Fruit fly (Drosophila melanogaster) whole organism, embryonic: ENCODE results near the gene CG13670.
A peak's percentile ranks its signal among the peaks of the same experiment; 100 is the strongest.

Experiments
- CG10267 ChIP-seq: fragments of 200-800 bp; sonication (Bioruptor generic); optimal IDR thresholded peaks from 2 replicates; lab custom pipeline; 2018; ENCODE audit warnings: missing biosample characterization, mild to moderate bottlenecking, missing genetic modification characterization, moderate library complexity
- CG11093 ChIP-seq: fragments of 200-800 bp; sonication (Bioruptor generic); IDR thresholded peaks from 3 replicates; pipeline ENCODE4 v1.3.6; 2022; ENCODE audit warnings: missing biosample characterization, missing genetic modification characterization
- CG11504 ChIP-seq: fragments of 200-800 bp; sonication (Bioruptor generic); optimal IDR thresholded peaks from 3 replicates; lab custom pipeline; 2019; ENCODE audit warnings: missing biosample characterization, mild to moderate bottlenecking, missing genetic modification characterization, moderate library complexity
- CG14014 ChIP-seq: fragments of 200-800 bp; sonication (Bioruptor generic); IDR thresholded peaks from 2 replicates; pipeline ENCODE4 v1.3.6; 2022; ENCODE audit warnings: missing biosample characterization, missing genetic modification characterization
- CG15011 ChIP-seq: fragments of 200-800 bp; sonication (Bioruptor generic); optimal IDR thresholded peaks from 3 replicates; lab custom pipeline; 2018; ENCODE audit warnings: missing biosample characterization, mild to moderate bottlenecking, missing genetic modification characterization
- CG17829 ChIP-seq: fragments of 200-800 bp; optimal IDR thresholded peaks from 2 replicates; lab custom pipeline; 2019; ENCODE audit warnings: missing biosample characterization, mild to moderate bottlenecking, missing genetic modification characterization, moderate library complexity
- CG30020 ChIP-seq: fragments of 200-800 bp; optimal IDR thresholded peaks from 2 replicates; lab custom pipeline; 2019; ENCODE audit warnings: missing biosample characterization, mild to moderate bottlenecking, missing genetic modification characterization, moderate library complexity
- CG33557 ChIP-seq: fragments of 200-800 bp; sonication (Bioruptor generic); optimal IDR thresholded peaks from 2 replicates; lab custom pipeline; 2019; ENCODE audit warnings: missing biosample characterization, mild to moderate bottlenecking, missing genetic modification characterization, moderate library complexity
- CG4424 ChIP-seq: fragments of 200-800 bp; sonication (Bioruptor generic); optimal IDR thresholded peaks from 3 replicates; lab custom pipeline; 2016; ENCODE audit warnings: missing biosample characterization, missing genetic modification characterization
- CG4730 ChIP-seq: fragments of 200-800 bp; sonication (Bioruptor generic); IDR thresholded peaks from 2 replicates; pipeline ENCODE4 v1.3.6; 2022; ENCODE audit warnings: missing biosample characterization, missing genetic modification characterization
- CG5180 ChIP-seq: fragments of 200-800 bp; sonication (Bioruptor generic); optimal IDR thresholded peaks from 3 replicates; lab custom pipeline; 2017; ENCODE audit warnings: missing biosample characterization, missing genetic modification characterization, mild to moderate bottlenecking, moderate library complexity, missing genetic modification reagents
- CG6175 ChIP-seq: fragments of 200-800 bp; sonication (Bioruptor generic); IDR thresholded peaks from 3 replicates; pipeline ENCODE4 v1.3.6; 2022; ENCODE audit warnings: missing biosample characterization, missing genetic modification characterization
- CG6254 ChIP-seq: fragments of 200-800 bp; sonication (Bioruptor generic); optimal IDR thresholded peaks from 3 replicates; lab custom pipeline; 2017; ENCODE audit warnings: mild to moderate bottlenecking, missing biosample characterization, missing genetic modification reagents, missing genetic modification characterization
- CG6683 ChIP-seq: fragments of 200-800 bp; sonication (Bioruptor generic); optimal IDR thresholded peaks from 2 replicates; lab custom pipeline; 2017; ENCODE audit warnings: missing biosample characterization, mild to moderate bottlenecking, missing genetic modification characterization, missing genetic modification reagents
- CG6689 ChIP-seq: fragments of 200-800 bp; sonication (Bioruptor generic); IDR thresholded peaks from 2 replicates; pipeline ENCODE4 v1.3.6; 2022; ENCODE audit warnings: missing biosample characterization, missing genetic modification characterization
- CG6765 ChIP-seq: fragments of 200-800 bp; sonication (Bioruptor generic); optimal IDR thresholded peaks from 3 replicates; lab custom pipeline; 2017; ENCODE audit warnings: missing biosample characterization, mild to moderate bottlenecking, missing genetic modification characterization
- CG6813 ChIP-seq: fragments of 200-800 bp; sonication (Bioruptor generic); optimal IDR thresholded peaks from 2 replicates; lab custom pipeline; 2017; ENCODE audit warnings: missing biosample characterization, missing genetic modification characterization, mild to moderate bottlenecking, moderate library complexity, missing genetic modification reagents
- CG7786 ChIP-seq: fragments of 200-800 bp; sonication (Bioruptor generic); optimal IDR thresholded peaks from 2 replicates; lab custom pipeline; 2016; ENCODE audit warnings: missing biosample characterization, missing genetic modification characterization
- CG7928 ChIP-seq: fragments of 200-800 bp; sonication (Bioruptor generic); optimal IDR thresholded peaks from 2 replicates; lab custom pipeline; 2017; ENCODE audit warnings: missing biosample characterization, mild to moderate bottlenecking, missing genetic modification characterization
- CG9215 ChIP-seq: fragments of 200-800 bp; sonication (Bioruptor generic); IDR thresholded peaks from 2 replicates; pipeline ENCODE4 v1.3.6; 2022; ENCODE audit warnings: missing biosample characterization, missing genetic modification characterization
- CG9609 ChIP-seq: fragments of 200-800 bp; sonication (Bioruptor generic); optimal IDR thresholded peaks from 3 replicates; lab custom pipeline; 2016; ENCODE audit warnings: missing biosample characterization, missing genetic modification characterization
- D ChIP-seq, 2 experiments: fragments of 200-800 bp in 1 of 2; fragments of >200 bp in 1 of 2; sonication (Bioruptor generic) in 1 of 2; optimal IDR thresholded peaks; 2 replicates in 1 of 2; 3 replicates in 1 of 2; lab custom pipeline; 2017; ENCODE audit warnings: mild to moderate bottlenecking in 1 of 2, missing biosample characterization in 1 of 2, missing genetic modification characterization in 1 of 2, missing genetic modification reagents in 1 of 2
- Dfd ChIP-seq, 2 experiments: fragments of >200 bp; optimal IDR thresholded peaks; 2 replicates each; lab custom pipeline; 2017; ENCODE audit warnings: missing biosample characterization in 2 of 2, missing genetic modification characterization in 2 of 2
- Dll ChIP-seq: fragments of 200-800 bp; sonication (Bioruptor generic); IDR thresholded peaks from 4 replicates; pipeline ENCODE4 v1.3.6; 2022; ENCODE audit warnings: missing biosample characterization, missing genetic modification characterization; ENCODE audit not compliant: partially characterized antibody
- Elba2 ChIP-seq: fragments of 200-800 bp; sonication (Bioruptor generic); optimal IDR thresholded peaks from 3 replicates; lab custom pipeline; 2016; ENCODE audit warnings: missing biosample characterization, missing genetic modification characterization
- GATAe ChIP-seq: fragments of 200-800 bp; sonication (Bioruptor generic); conservative IDR thresholded peaks from 2 replicates; pipeline ENCODE4 v1.3.6; 2022; ENCODE audit warnings: missing biosample characterization, missing genetic modification characterization
- HmgD ChIP-seq: fragments of 200-800 bp; sonication (Bioruptor generic); optimal IDR thresholded peaks from 3 replicates; lab custom pipeline; 2016; ENCODE audit warnings: missing biosample characterization, missing genetic modification characterization
- Hr3 ChIP-seq: fragments of 200-800 bp; sonication (Bioruptor generic); optimal IDR thresholded peaks from 3 replicates; lab custom pipeline; 2016; ENCODE audit warnings: missing biosample characterization, missing genetic modification characterization
- Myb ChIP-seq: fragments of 200-800 bp; sonication (Bioruptor generic); optimal IDR thresholded peaks from 2 replicates; lab custom pipeline; 2016; ENCODE audit warnings: missing biosample characterization, missing genetic modification characterization
- NC2β ChIP-seq: fragments of 200-800 bp; sonication (Bioruptor generic); optimal IDR thresholded peaks from 2 replicates; lab custom pipeline; 2016; ENCODE audit warnings: missing biosample characterization, missing genetic modification characterization
- Optix ChIP-seq: fragments of 200-800 bp; sonication (Bioruptor generic); IDR thresholded peaks from 3 replicates; pipeline ENCODE4 v1.3.6; 2022; ENCODE audit warnings: missing biosample characterization, missing genetic modification characterization
- abd-A ChIP-seq: fragments of 200-800 bp; sonication (Bioruptor generic); optimal IDR thresholded peaks from 3 replicates; lab custom pipeline; 2019; ENCODE audit warnings: missing biosample characterization, mild to moderate bottlenecking, missing genetic modification characterization, moderate library complexity
- bab2 ChIP-seq: fragments of 200-800 bp; sonication (Bioruptor generic); optimal IDR thresholded peaks from 2 replicates; lab custom pipeline; 2016; ENCODE audit warnings: missing biosample characterization, missing genetic modification characterization
- br ChIP-seq: fragments of >200 bp; optimal IDR thresholded peaks from 2 replicates; lab custom pipeline; 2017
- cato ChIP-seq: fragments of 200-800 bp; sonication (Bioruptor generic); optimal IDR thresholded peaks from 2 replicates; lab custom pipeline; 2016; ENCODE audit warnings: missing biosample characterization, missing genetic modification characterization, borderline replicate concordance
- chinmo ChIP-seq: fragments of 200-800 bp; sonication (Bioruptor generic); IDR thresholded peaks from 4 replicates; pipeline ENCODE4 v1.3.6; 2022; ENCODE audit warnings: missing biosample characterization, missing genetic modification characterization; ENCODE audit not compliant: partially characterized antibody
- gsb ChIP-seq: fragments of 200-800 bp; sonication (Bioruptor generic); IDR thresholded peaks from 2 replicates; pipeline ENCODE4 v1.3.6; 2022; ENCODE audit warnings: missing biosample characterization, missing genetic modification characterization
- gsb-n ChIP-seq: fragments of 200-800 bp; sonication (Bioruptor generic); optimal IDR thresholded peaks from 3 replicates; lab custom pipeline; 2018; ENCODE audit warnings: missing biosample characterization, mild to moderate bottlenecking, missing genetic modification characterization
- hth ChIP-seq: fragments of >200 bp; optimal IDR thresholded peaks from 2 replicates; lab custom pipeline; 2017; ENCODE audit warnings: inconsistent platforms
- mam ChIP-seq: fragments of 200-800 bp; sonication (Bioruptor generic); optimal IDR thresholded peaks from 3 replicates; lab custom pipeline; 2016; ENCODE audit warnings: missing biosample characterization, missing genetic modification characterization
- nerfin-1 ChIP-seq: fragments of 200-800 bp; sonication (Bioruptor generic); optimal IDR thresholded peaks from 3 replicates; lab custom pipeline; 2019; ENCODE audit warnings: missing biosample characterization, mild to moderate bottlenecking, missing genetic modification characterization, moderate library complexity
- peb ChIP-seq: fragments of 200-800 bp; sonication (Bioruptor generic); IDR thresholded peaks from 2 replicates; pipeline ENCODE4 v1.3.6; 2022; ENCODE audit warnings: missing biosample characterization, missing genetic modification characterization
- pfk ChIP-seq: fragments of 200-800 bp; sonication (Bioruptor generic); optimal IDR thresholded peaks from 2 replicates; lab custom pipeline; 2018; ENCODE audit warnings: missing biosample characterization, mild to moderate bottlenecking, missing genetic modification characterization, moderate library complexity
- psq ChIP-seq: fragments of 200-800 bp; sonication (Bioruptor generic); optimal IDR thresholded peaks from 2 replicates; lab custom pipeline; 2017; ENCODE audit warnings: missing biosample characterization, missing genetic modification characterization
- scrt ChIP-seq: fragments of 200-800 bp; sonication (Bioruptor generic); optimal IDR thresholded peaks from 2 replicates; lab custom pipeline; 2018; ENCODE audit warnings: missing biosample characterization, mild to moderate bottlenecking, missing genetic modification characterization, moderate library complexity
- sens ChIP-seq: fragments of 200-800 bp; sonication (Bioruptor generic); peaks from one replicate; lab custom pipeline; 2016; ENCODE audit warnings: missing biosample characterization, missing genetic modification characterization
- sisA ChIP-seq: fragments of 200-800 bp; sonication (Bioruptor generic); IDR thresholded peaks from 2 replicates; pipeline ENCODE4 v1.3.6; 2022; ENCODE audit warnings: missing biosample characterization, missing genetic modification characterization
- tx ChIP-seq: fragments of 200-800 bp; sonication (Bioruptor generic); optimal IDR thresholded peaks from 2 replicates; lab custom pipeline; 2016; ENCODE audit warnings: missing biosample characterization, missing genetic modification characterization
- unc-4 ChIP-seq: fragments of 200-800 bp; sonication (Bioruptor generic); IDR thresholded peaks from 2 replicates; pipeline ENCODE4 v1.3.6; 2022; ENCODE audit warnings: missing biosample characterization, missing genetic modification characterization; ENCODE audit not compliant: partially characterized antibody

The CG13670 gene

dm6 chr3L:8315141-8315816 is 5.3 kb upstream of the CG13670 start, which contains the start of gene Cpsf6 (continued):
- TF ChIP-seq pfk (GFP tag; lab: Kevin White, UChicago): peak; percentile 3
- TF ChIP-seq Dfd (GFP tag; optimal IDR thresholded peaks at IDR 0.05; lab: Kevin White, UChicago): no peak
- peak; percentile 71 for TF ChIP-seq CG11504 (tag; lab: Kevin White, UChicago)
- TF ChIP-seq CG15011 (GFP tag; lab: Kevin White, UChicago): peak; percentile 8
- peak; percentile 56 for TF ChIP-seq CG7928 (GFP tag; lab: Kevin White, UChicago)
- no peak for TF ChIP-seq GATAe
- TF ChIP-seq tx: peak; percentile 13
- TF ChIP-seq NC2β (GFP tag; lab: Kevin White, UChicago): no peak
- peak; percentile 19 for TF ChIP-seq cato (GFP tag; lab: Kevin White, UChicago)
- no peak for TF ChIP-seq CG6813 (GFP tag; lab: Kevin White, UChicago)
- peak; percentile 31 for TF ChIP-seq CG9609
- TF ChIP-seq Elba2 (GFP tag; lab: Kevin White, UChicago): peak; percentile 16
- TF ChIP-seq mam (GFP tag; lab: Kevin White, UChicago): peak; percentile 30
- TF ChIP-seq chinmo (GFP tag; lab: Robert Waterston, UW): peak; percentile 56; the same call in 1 of the 4 replicates
- TF ChIP-seq CG6689 (GFP tag; lab: Robert Waterston, UW): peak; percentile 50
- peak; percentile 29; the same call in 1 of the 2 replicates for TF ChIP-seq unc-4
- TF ChIP-seq sisA (GFP tag; lab: Robert Waterston, UW): peak; percentile 23; the same call in 1 of the 2 replicates
- TF ChIP-seq Dll (GFP tag; lab: Robert Waterston, UW): 0 out of 4 replicates have a peak, but pooled peaks have one; percentile 46
- TF ChIP-seq CG6765 (GFP tag; lab: Kevin White, UChicago): no peak
- no peak for TF ChIP-seq D (optimal IDR thresholded peaks at IDR 0.05; lab: Kevin White, UChicago)
- peak; percentile 30 for TF ChIP-seq D (GFP tag; optimal IDR thresholded peaks at IDR 0.05; lab: Kevin White, UChicago)
- TF ChIP-seq CG4730 (GFP tag; lab: Robert Waterston, UW): peak; percentile 46; the same call in 1 of the 2 replicates
- TF ChIP-seq CG5180: no peak
- TF ChIP-seq HmgD (GFP tag; lab: Kevin White, UChicago): peak; percentile 62
- TF ChIP-seq CG6683 (GFP tag; lab: Kevin White, UChicago): no peak
- TF ChIP-seq CG14014 (GFP tag; lab: Robert Waterston, UW): peak; percentile 56
- TF ChIP-seq CG10267 (tag; lab: Kevin White, UChicago): peak; percentile 79
- no peak for TF ChIP-seq CG6175 (GFP tag; lab: Robert Waterston, UW)
- TF ChIP-seq hth: no peak
- TF ChIP-seq nerfin-1 (tag; lab: Kevin White, UChicago): peak; percentile 42
- peak; percentile 94 for TF ChIP-seq Myb (GFP tag; lab: Kevin White, UChicago)
- no peak for TF ChIP-seq CG6254 (GFP tag; lab: Kevin White, UChicago)
- TF ChIP-seq CG17829: peak; percentile 80
- no peak for TF ChIP-seq bab2
- TF ChIP-seq Hr3: peak; percentile 49
- peak; percentile 86 for TF ChIP-seq sens (GFP tag; lab: Kevin White, UChicago)
- no peak for TF ChIP-seq abd-A (tag; lab: Kevin White, UChicago)
- peak; percentile 42; the same call in 1 of the 3 replicates for TF ChIP-seq CG11093 (GFP tag; lab: Robert Waterston, UW)
- no peak for TF ChIP-seq Optix (GFP tag; lab: Robert Waterston, UW)
- TF ChIP-seq peb: no peak
- peak; percentile 60 for TF ChIP-seq CG4424
- peak; percentile 1 for TF ChIP-seq scrt (GFP tag; lab: Kevin White, UChicago)
- peak; percentile 44; the same call in 1 of the 2 replicates for TF ChIP-seq CG9215 (GFP tag; lab: Robert Waterston, UW)
- TF ChIP-seq gsb-n (tag; lab: Kevin White, UChicago): peak; percentile 49
- TF ChIP-seq psq (GFP tag; lab: Kevin White, UChicago): peak; percentile 17
- TF ChIP-seq br (lab: Kevin White, UChicago): no peak
- TF ChIP-seq CG7786 (GFP tag; lab: Kevin White, UChicago): no peak
- TF ChIP-seq gsb: no peak
- TF ChIP-seq CG30020 (tag; lab: Kevin White, UChicago): peak; percentile 64
- TF ChIP-seq CG33557 (GFP tag; lab: Kevin White, UChicago): peak; percentile 59
